Worm (Caenorhabditis elegans): ENCODE data around the gene Y55F3AM.5.

Gene Y55F3AM.5

DNA sequence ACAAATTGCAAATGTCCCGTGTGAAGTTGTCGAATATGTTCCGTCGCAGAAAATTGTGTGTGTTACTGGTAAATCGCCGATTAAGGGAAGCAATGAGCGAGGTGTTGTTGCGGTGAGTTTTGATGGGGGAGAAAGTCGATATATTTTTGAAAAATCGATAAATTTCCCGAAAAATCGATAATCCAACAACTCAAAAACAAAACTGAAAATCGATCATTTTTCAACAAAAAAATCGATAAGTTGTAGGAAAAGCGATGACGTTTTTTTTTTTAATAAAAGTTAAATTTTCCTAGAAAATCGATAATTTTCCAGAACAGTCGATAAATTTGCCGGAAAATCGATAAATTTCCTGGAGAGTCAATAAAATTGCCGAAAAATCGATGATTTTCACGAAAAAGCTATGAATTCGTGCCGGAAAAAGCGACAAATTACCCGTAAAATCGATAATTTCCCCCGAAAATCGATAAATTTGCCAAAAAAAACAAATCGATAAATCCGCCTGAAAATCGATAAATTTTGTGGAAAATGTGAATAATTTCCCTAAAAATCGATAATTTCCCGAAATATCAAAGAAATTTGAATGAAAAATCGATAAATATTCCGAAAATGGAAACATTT lies 26.1 kb upstream of the Y55F3AM.5 start:
- no peak for TF ChIP-seq mab-5 (tag; optimal IDR thresholded peaks at IDR 0.05)
- TF ChIP-seq blmp-1 (tag; optimal IDR thresholded peaks at IDR 0.05) = no peak
- peak; percentile 29 for TF ChIP-seq sptf-1 (tag; optimal IDR thresholded peaks at IDR 0.05)

DNA sequence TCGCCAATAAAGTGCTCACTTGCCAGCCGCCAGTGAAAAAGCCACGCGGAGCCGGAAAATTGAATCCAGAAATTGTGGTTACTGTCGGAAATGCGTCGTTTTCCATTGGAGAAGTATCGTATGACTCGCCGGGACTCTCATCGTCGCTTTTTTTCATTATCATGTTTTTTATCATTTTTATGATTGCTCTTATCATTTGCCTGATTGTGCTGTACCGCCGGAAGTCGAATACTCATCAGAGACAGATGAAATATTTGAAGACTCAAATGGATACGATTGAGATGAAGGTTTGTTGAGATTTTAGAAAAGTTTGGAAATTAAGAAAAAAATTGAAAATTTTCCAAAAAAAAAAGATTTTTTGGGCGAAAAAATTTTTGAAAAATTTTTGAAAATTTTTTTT lies 22.6 kb upstream of the Y55F3AM.5 start:
- TF ChIP-seq lin-32 (GFP tag; optimal IDR thresholded peaks at IDR 0.05) (no peak), unc-120 (tag; optimal IDR thresholded peaks at IDR 0.05; ENCODE audit: poor library complexity, severe bottlenecking) (no peak), mep-1 (tag; optimal IDR thresholded peaks at IDR 0.05) (no peak), unc-39 (tag; optimal IDR thresholded peaks at IDR 0.05) (no peak), lsy-2 (tag; optimal IDR thresholded peaks at IDR 0.05) (no peak), drap-1 (GFP tag; optimal IDR thresholded peaks at IDR 0.05) (no peak), zip-8 (tag; optimal IDR thresholded peaks at IDR 0.05) (no peak), ces-1 (GFP tag; optimal IDR thresholded peaks at IDR 0.05) (no peak), tbx-8 (GFP tag; optimal IDR thresholded peaks at IDR 0.05) (no peak), nhr-76 (tag; optimal IDR thresholded peaks at IDR 0.05) (no peak), mls-2 (tag; optimal IDR thresholded peaks at IDR 0.05) (no peak), pha-4 (tag; optimal IDR thresholded peaks at IDR 0.05) (no peak), hlh-1 (tag; optimal IDR thresholded peaks at IDR 0.05) (no peak), flh-1 (GFP tag; optimal IDR thresholded peaks at IDR 0.05) (no peak), nhr-28 (tag; optimal IDR thresholded peaks at IDR 0.05) (no peak), nhr-2 (tag; optimal IDR thresholded peaks at IDR 0.05) (no peak), ceh-83 (GFP tag; optimal IDR thresholded peaks at IDR 0.05) (no peak)

DNA sequence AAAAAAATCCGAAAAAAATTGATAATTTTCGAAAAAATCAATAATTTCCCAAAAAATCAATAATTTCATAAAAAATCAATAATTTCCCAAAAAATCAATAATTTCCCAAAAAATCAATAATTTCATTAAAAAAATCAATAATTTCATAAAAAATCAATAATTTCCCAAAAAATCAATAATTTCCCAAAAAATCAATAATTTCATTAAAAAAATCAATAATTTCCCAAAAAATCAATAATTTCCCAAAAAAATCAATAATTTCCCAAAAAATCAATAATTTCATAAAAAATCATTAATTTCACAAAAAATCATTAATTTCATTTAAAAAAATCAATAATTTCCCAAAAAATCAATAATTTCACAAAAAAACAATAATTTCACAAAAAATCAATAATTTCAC lies 21.2 kb upstream of the Y55F3AM.5 start:
- peak; percentile 58 for TF ChIP-seq ces-1 (GFP tag; optimal IDR thresholded peaks at IDR 0.05)

DNA sequence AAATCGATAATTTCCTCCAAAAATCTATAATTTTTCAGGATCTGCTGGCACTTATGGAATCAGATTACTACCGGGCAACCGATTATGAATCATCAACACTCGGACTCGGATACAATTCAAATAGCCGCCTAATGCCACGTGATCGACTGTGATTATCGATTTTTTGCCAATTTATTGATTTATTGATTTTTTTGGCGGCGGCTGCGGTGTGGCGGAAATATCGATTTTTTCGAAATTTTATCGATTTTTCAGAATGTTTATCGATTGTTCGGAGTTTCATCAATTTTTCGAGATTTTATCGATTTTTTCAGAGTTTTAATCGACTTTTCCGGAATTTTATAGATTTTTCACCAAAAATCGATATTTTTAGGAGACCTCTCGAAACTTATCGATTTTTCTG lies 15.5 kb upstream of the Y55F3AM.5 start:
- TF ChIP-seq M03D4.4 (tag; optimal IDR thresholded peaks at IDR 0.05) = no peak
- no peak for TF ChIP-seq ces-1 (GFP tag; optimal IDR thresholded peaks at IDR 0.05)
- TF ChIP-seq lin-32 (GFP tag; optimal IDR thresholded peaks at IDR 0.05) = no peak

DNA sequence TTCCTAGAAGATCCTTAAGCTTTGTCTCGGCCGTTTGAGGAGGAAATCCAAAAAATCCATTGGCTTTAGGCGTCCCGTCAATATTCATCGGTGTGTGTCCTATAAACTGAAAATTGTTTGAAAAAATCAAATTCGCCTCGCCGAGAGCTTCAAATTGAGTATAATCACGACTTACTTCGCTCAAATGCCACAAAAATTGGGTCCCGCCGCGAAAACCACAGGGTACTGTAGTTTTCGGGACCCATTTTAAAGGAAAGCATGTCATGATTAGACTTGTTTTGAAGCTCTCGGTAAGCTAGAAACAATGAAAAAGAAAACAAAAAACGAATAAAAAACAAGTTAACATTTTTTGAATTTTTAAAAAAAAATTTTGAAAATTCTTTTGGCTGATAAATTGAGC lies 8.7 kb upstream of the Y55F3AM.5 start, which contains the start of gene egrh-2:
Gene egrh-2 (minus strand): TSS at position 101 of the 400 bp plus-strand sequence.
- TF ChIP-seq ceh-43 (GFP tag; optimal IDR thresholded peaks at IDR 0.05) (no peak), pha-4 (tag; optimal IDR thresholded peaks at IDR 0.05) (no peak), bed-3 (GFP tag; optimal IDR thresholded peaks at IDR 0.05) (no peak), unc-62 (GFP tag; optimal IDR thresholded peaks at IDR 0.05) (no peak), flh-1 (GFP tag; optimal IDR thresholded peaks at IDR 0.05) (no peak), nhr-2 (tag; optimal IDR thresholded peaks at IDR 0.05) (no peak), lin-32 (GFP tag; optimal IDR thresholded peaks at IDR 0.05) (no peak), mab-5 (tag; optimal IDR thresholded peaks at IDR 0.05) (no peak), drap-1 (GFP tag; optimal IDR thresholded peaks at IDR 0.05) (no peak), elt-3 (tag; optimal IDR thresholded peaks at IDR 0.05) (no peak), ztf-11 (tag; optimal IDR thresholded peaks at IDR 0.05) (no peak), mls-2 (tag; optimal IDR thresholded peaks at IDR 0.05) (no peak)

DNA sequence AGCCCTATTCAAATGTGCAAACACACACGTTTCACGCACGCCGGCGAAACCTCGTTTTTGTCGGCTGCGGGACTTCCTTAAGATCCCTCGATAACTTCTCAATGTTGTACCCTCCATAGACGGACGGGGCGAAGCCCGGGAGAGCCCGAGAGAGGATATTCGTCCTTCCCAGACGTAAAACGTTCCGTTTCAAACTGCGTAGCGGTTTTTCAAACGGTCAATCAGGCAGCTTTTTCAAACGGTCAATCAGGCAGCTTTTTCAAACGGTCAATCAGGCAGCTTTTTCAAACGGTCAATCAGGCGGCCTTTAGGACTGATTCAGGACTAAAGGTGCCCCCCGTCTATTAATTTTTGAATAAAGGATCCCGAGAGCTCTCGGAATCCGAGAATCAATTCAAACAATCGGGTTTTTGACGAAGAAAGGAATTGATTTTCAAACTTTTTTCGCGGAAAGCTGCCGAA lies 7.8 kb upstream of the Y55F3AM.5 start:
- TF ChIP-seq unc-62 (GFP tag; optimal IDR thresholded peaks at IDR 0.05) = no peak
- TF ChIP-seq cnd-1 (tag; optimal IDR thresholded peaks at IDR 0.05) = no peak
- no peak for TF ChIP-seq unc-120 (tag; optimal IDR thresholded peaks at IDR 0.05; ENCODE audit: poor library complexity, severe bottlenecking)
- TF ChIP-seq nhr-76 (tag; optimal IDR thresholded peaks at IDR 0.05) = no peak
- TF ChIP-seq zip-8 (tag; optimal IDR thresholded peaks at IDR 0.05) = no peak
- no peak for TF ChIP-seq ham-2 (GFP tag; optimal IDR thresholded peaks at IDR 0.05)
- no peak for TF ChIP-seq sptf-1 (tag; optimal IDR thresholded peaks at IDR 0.05)
- no peak for TF ChIP-seq unc-39 (tag; optimal IDR thresholded peaks at IDR 0.05)
- TF ChIP-seq ceh-83 (GFP tag; optimal IDR thresholded peaks at IDR 0.05) = no peak
- no peak for TF ChIP-seq nhr-237 (tag; optimal IDR thresholded peaks at IDR 0.05)
- no peak for TF ChIP-seq ceh-43 (GFP tag; optimal IDR thresholded peaks at IDR 0.05)
- TF ChIP-seq ceh-39 (tag; optimal IDR thresholded peaks at IDR 0.05) = no peak
- no peak for TF ChIP-seq M03D4.4 (tag; optimal IDR thresholded peaks at IDR 0.05)
- TF ChIP-seq lin-13 (tag; optimal IDR thresholded peaks at IDR 0.05) = no peak
- TF ChIP-seq drap-1 (GFP tag; optimal IDR thresholded peaks at IDR 0.05) = no peak
- no peak for TF ChIP-seq flh-1 (GFP tag; optimal IDR thresholded peaks at IDR 0.05)
- no peak for TF ChIP-seq mab-5 (tag; optimal IDR thresholded peaks at IDR 0.05)
